Worm (Caenorhabditis elegans) whole organism, L3 larva: ENCODE data around the gene C32B5.6.
"Not testable (repeated sequence)": the region's sequence is repeated elsewhere in the genome, so short reads cannot be mapped to it uniquely, and the experiment has no call there.

Experiments
- R02D3.7 ChIP-seq: fragments of 150-350 bp; optimal IDR thresholded peaks from 2 replicates; lab custom pipeline; 2014; ENCODE audit warnings: missing biosample characterization, missing genetic modification characterization
- ZK546.5 ChIP-seq: sonication (generic microtip); optimal IDR thresholded peaks from 2 replicates; lab custom pipeline; 2017; ENCODE audit warnings: missing biosample characterization, missing genetic modification characterization
- aly-2 ChIP-seq: fragments of 150-350 bp; optimal IDR thresholded peaks from 2 replicates; lab custom pipeline; 2014; ENCODE audit warnings: missing biosample characterization, missing genetic modification characterization
- ceh-16 ChIP-seq: sonication (generic microtip); optimal IDR thresholded peaks from 2 replicates; lab custom pipeline; 2017; ENCODE audit warnings: missing biosample characterization, missing genetic modification characterization
- ceh-28 ChIP-seq: fragments of 150-350 bp; optimal IDR thresholded peaks from 2 replicates; lab custom pipeline; 2014; ENCODE audit warnings: missing biosample characterization, missing genetic modification reagents, missing genetic modification characterization
- ceh-82 ChIP-seq: fragments of 150-350 bp; optimal IDR thresholded peaks from 2 replicates; lab custom pipeline; 2014; ENCODE audit warnings: missing biosample characterization, missing genetic modification characterization
- egl-27 ChIP-seq: sonication (generic microtip); optimal IDR thresholded peaks from 4 replicates; lab custom pipeline; 2017; ENCODE audit warnings: missing biosample characterization, missing genetic modification reagents, missing genetic modification characterization
- egl-5 ChIP-seq: fragments of 150-350 bp; optimal IDR thresholded peaks from 2 replicates; lab custom pipeline; 2017; ENCODE audit warnings: missing biosample characterization, missing genetic modification reagents, missing genetic modification characterization, inconsistent platforms
- elt-1 ChIP-seq: fragments of 150-350 bp; optimal IDR thresholded peaks from 2 replicates; lab custom pipeline; 2014; ENCODE audit warnings: missing biosample characterization, missing genetic modification characterization
- elt-2 ChIP-seq: sonication (generic microtip); optimal IDR thresholded peaks from 2 replicates; lab custom pipeline; 2016; ENCODE audit warnings: missing genetic modification reagents, mild to moderate bottlenecking, missing genetic modification characterization, missing compliant biosample characterization
- elt-3 ChIP-seq, 3 experiments: fragments of 150-350 bp in 1 of 3; sonication (generic microtip) in 2 of 3; optimal IDR thresholded peaks; 2 replicates in 2 of 3; 4 replicates in 1 of 3; lab custom pipeline; 2014 to 2017; ENCODE audit warnings: missing biosample characterization in 3 of 3, missing genetic modification characterization in 3 of 3
- fkh-10 ChIP-seq: sonication (generic microtip); optimal IDR thresholded peaks from 2 replicates; lab custom pipeline; 2017; ENCODE audit warnings: missing biosample characterization, missing genetic modification reagents, missing genetic modification characterization
- fkh-2 ChIP-seq: fragments of 150-350 bp; optimal IDR thresholded peaks from 2 replicates; lab custom pipeline; 2014; ENCODE audit warnings: missing biosample characterization, missing genetic modification reagents, missing genetic modification characterization
- hmg-11 ChIP-seq: sonication (generic microtip); optimal IDR thresholded peaks from 2 replicates; lab custom pipeline; 2016; ENCODE audit warnings: missing genetic modification characterization, missing compliant biosample characterization
- jun-1 ChIP-seq: fragments of 150-350 bp; optimal IDR thresholded peaks from 2 replicates; lab custom pipeline; 2014; ENCODE audit warnings: missing biosample characterization, missing genetic modification reagents, missing genetic modification characterization
- lin-15B ChIP-seq: fragments of 150-350 bp; optimal IDR thresholded peaks from 2 replicates; lab custom pipeline; 2014; ENCODE audit warnings: missing biosample characterization, missing genetic modification characterization
- lsy-12 ChIP-seq: sonication (generic microtip); optimal IDR thresholded peaks from 2 replicates; lab custom pipeline; 2016; ENCODE audit warnings: mild to moderate bottlenecking, missing genetic modification characterization, missing compliant biosample characterization
- mdl-1 ChIP-seq: fragments of 150-350 bp; optimal IDR thresholded peaks from 2 replicates; lab custom pipeline; 2014; ENCODE audit warnings: missing biosample characterization, missing genetic modification characterization
- mml-1 ChIP-seq: fragments of 150-350 bp; sonication (generic microtip); optimal IDR thresholded peaks from 3 replicates; lab custom pipeline; 2014; ENCODE audit warnings: missing biosample characterization, missing genetic modification characterization
- nfya-1 ChIP-seq: sonication (generic microtip); optimal IDR thresholded peaks from 2 replicates; lab custom pipeline; 2017; ENCODE audit warnings: missing genetic modification characterization, mild to moderate bottlenecking, missing compliant biosample characterization, antibody characterized with exemption, moderate library complexity; ENCODE audit not compliant: insufficient read depth
- nhr-11 ChIP-seq: fragments of 150-350 bp; optimal IDR thresholded peaks from 2 replicates; lab custom pipeline; 2014; ENCODE audit warnings: missing biosample characterization, missing genetic modification characterization
- nhr-23 ChIP-seq: fragments of 150-350 bp; optimal IDR thresholded peaks from 2 replicates; lab custom pipeline; 2014; ENCODE audit warnings: missing biosample characterization, missing genetic modification reagents, missing genetic modification characterization
- nhr-237 ChIP-seq: fragments of 150-350 bp; optimal IDR thresholded peaks from 2 replicates; lab custom pipeline; 2014; ENCODE audit warnings: missing biosample characterization, missing genetic modification characterization
- nhr-67 ChIP-seq: fragments of 150-350 bp; optimal IDR thresholded peaks from 2 replicates; lab custom pipeline; 2014; ENCODE audit warnings: missing biosample characterization, missing genetic modification characterization
- nhr-76 ChIP-seq: fragments of 150-350 bp; sonication (generic microtip); optimal IDR thresholded peaks from 5 replicates; lab custom pipeline; 2014; ENCODE audit warnings: missing biosample characterization, missing genetic modification characterization
- nhr-77 ChIP-seq: fragments of 150-350 bp; optimal IDR thresholded peaks from 2 replicates; lab custom pipeline; 2014; ENCODE audit warnings: missing biosample characterization, missing genetic modification characterization
- pha-4 ChIP-seq: fragments of 150-350 bp; optimal IDR thresholded peaks from 2 replicates; lab custom pipeline; 2014; ENCODE audit warnings: missing biosample characterization, missing genetic modification reagents, missing genetic modification characterization
- pqm-1 ChIP-seq: fragments of 150-350 bp; optimal IDR thresholded peaks from 2 replicates; lab custom pipeline; 2017; ENCODE audit warnings: missing biosample characterization, missing genetic modification characterization, inconsistent platforms
- sea-2 ChIP-seq: fragments of 150-350 bp; sonication (generic microtip); optimal IDR thresholded peaks from 4 replicates; lab custom pipeline; 2014; ENCODE audit warnings: missing biosample characterization, missing genetic modification reagents, missing genetic modification characterization
- snpc-4 ChIP-seq: fragments of 150-350 bp; optimal IDR thresholded peaks from 2 replicates; lab custom pipeline; 2014; ENCODE audit warnings: missing biosample characterization, missing genetic modification characterization
- tbx-2 ChIP-seq: sonication (generic microtip); optimal IDR thresholded peaks from 2 replicates; lab custom pipeline; 2016; ENCODE audit warnings: mild to moderate bottlenecking, missing genetic modification characterization, missing compliant biosample characterization
- unc-39 ChIP-seq: sonication (generic microtip); optimal IDR thresholded peaks from 4 replicates; lab custom pipeline; 2017; ENCODE audit warnings: missing biosample characterization, missing genetic modification characterization
- ztf-11 ChIP-seq: fragments of 150-350 bp; optimal IDR thresholded peaks from 2 replicates; lab custom pipeline; 2014; ENCODE audit warnings: missing biosample characterization, missing genetic modification characterization
- ztf-4 ChIP-seq: fragments of 150-350 bp; optimal IDR thresholded peaks from 2 replicates; lab custom pipeline; 2014; ENCODE audit warnings: missing biosample characterization, missing genetic modification characterization

The C32B5.6 gene

ce11 chrII:968106-968505, at the start of gene C32B5.6:
C32B5.6 (plus strand) TSS chrII:968406.
- TF ChIP-seq ceh-82, aly-2, nhr-11 (tag; lab: Kevin White, UChicago): not testable (repeated sequence)

ce11 chrII:920326-920725, 47.9 kb upstream of the C32B5.6 start:
- TF ChIP-seq nfya-1 (tag; lab: Kevin White, UChicago), result no peak
- peak; percentile 52 for TF ChIP-seq elt-2 (tag; lab: Kevin White, UChicago)

- TF ChIP-seq elt-2 (tag; lab: Kevin White, UChicago) (peak; percentile 84), pqm-1 (tag; lab: Kevin White, UChicago) (peak; percentile 39), egl-27 (tag; lab: Kevin White, UChicago) (no peak)
These were observed 45.4 kb upstream of the C32B5.6 start for ce11 chrII:922778-923177.

ce11 chrII:923521-923920, 44.7 kb upstream of the C32B5.6 start, which contains the start of gene fbxc-28:
fbxc-28 (plus strand) TSS chrII:923821.
- TF ChIP-seq ceh-82 (tag; lab: Kevin White, UChicago), result no peak
- TF ChIP-seq, all 47 proteins: peak for 0

ce11 chrII:927331-927730, 40.9 kb upstream of the C32B5.6 start, which contains the start of gene R07C3.13:
R07C3.13 (minus strand) TSS chrII:927431.
- TF ChIP-seq nfya-1 (tag; lab: Kevin White, UChicago), result no peak
- no peak for TF ChIP-seq elt-1 (tag; lab: Kevin White, UChicago)
- TF ChIP-seq nhr-23, result no peak
- no peak for TF ChIP-seq hmg-11 (tag; lab: Kevin White, UChicago)
- TF ChIP-seq sea-2, result no peak
- no peak for TF ChIP-seq ceh-16 (tag; lab: Kevin White, UChicago)
- TF ChIP-seq mdl-1 (tag; lab: Kevin White, UChicago), result no peak
- TF ChIP-seq fkh-2 (tag; lab: Kevin White, UChicago), result no peak
- TF ChIP-seq unc-39 (tag; lab: Kevin White, UChicago), result no peak
- TF ChIP-seq R02D3.7, result no peak
- no peak for TF ChIP-seq aly-2 (tag; lab: Kevin White, UChicago)
- no peak for TF ChIP-seq ZK546.5

ce11 chrII:930871-931270, 37.3 kb upstream of the C32B5.6 start, which contains the start of gene fbxc-34:
fbxc-34 (plus strand) TSS chrII:931171.
- not testable (repeated sequence) for TF ChIP-seq nhr-77; nhr-237 (tag; lab: Kevin White, UChicago); R02D3.7

ce11 chrII:932718-933117, 35.5 kb upstream of the C32B5.6 start, which contains the start of gene acs-15:
acs-15 (plus strand) TSS chrII:933018.
- TF ChIP-seq ztf-4 (tag; lab: Kevin White, UChicago) (no peak), elt-3 (tag; optimal IDR thresholded peaks at IDR 0.05; lab: Kevin White, UChicago) (no peak), snpc-4 (no peak), pha-4 (tag; lab: Kevin White, UChicago) (no peak), R02D3.7 (no peak), nhr-67 (tag; lab: Kevin White, UChicago) (no peak), nhr-77 (no peak), tbx-2 (tag; lab: Kevin White, UChicago) (no peak), egl-5 (tag; lab: Kevin White, UChicago) (no peak), nhr-237 (tag; lab: Kevin White, UChicago) (no peak), mml-1 (tag; lab: Kevin White, UChicago) (no peak), fkh-2 (tag; lab: Kevin White, UChicago) (no peak), ztf-11 (tag; lab: Kevin White, UChicago) (no peak)
- TF ChIP-seq, all 47 proteins: peak for 0

ce11 chrII:937265-937664, 30.9 kb upstream of the C32B5.6 start:
- no peak for TF ChIP-seq ceh-16 (tag; lab: Kevin White, UChicago)
- TF ChIP-seq ZK546.5, result no peak
- TF ChIP-seq fkh-10 (GFP tag; lab: Kevin White, UChicago), result no peak
- TF ChIP-seq ceh-28 (tag; lab: Kevin White, UChicago), result no peak
- TF ChIP-seq R02D3.7, result no peak
- no peak for TF ChIP-seq egl-27 (tag; lab: Kevin White, UChicago)
- no peak for TF ChIP-seq lsy-12
- no peak for TF ChIP-seq nhr-76
- TF ChIP-seq sea-2, result no peak
- no peak for TF ChIP-seq jun-1 (tag; lab: Kevin White, UChicago)
- TF ChIP-seq tbx-2 (tag; lab: Kevin White, UChicago), result no peak
- no peak for TF ChIP-seq nhr-11 (tag; lab: Kevin White, UChicago)
- no peak for TF ChIP-seq lin-15B (tag; lab: Kevin White, UChicago)
- TF ChIP-seq elt-3 (tag; optimal IDR thresholded peaks at IDR 0.05; lab: Kevin White, UChicago), result no peak
- no peak for TF ChIP-seq ztf-4 (tag; lab: Kevin White, UChicago)
- TF ChIP-seq unc-39 (tag; lab: Kevin White, UChicago), result no peak
- no peak for TF ChIP-seq nfya-1 (tag; lab: Kevin White, UChicago)
- no peak for TF ChIP-seq egl-5 (tag; lab: Kevin White, UChicago)
- no peak for TF ChIP-seq nhr-67 (tag; lab: Kevin White, UChicago)
